Worm (Caenorhabditis elegans) whole organism, late embryonic: ENCODE results near the gene F14D7.1.

ENCODE experiments used
- T23F11.4 ChIP-seq: fragments of 200-800 bp; sonication (Bioruptor generic); optimal IDR thresholded peaks from 2 replicates; lab custom pipeline; 2018; ENCODE audit warnings: mild to moderate bottlenecking, missing genetic modification characterization, missing compliant biosample characterization
- elt-4 ChIP-seq: sonication (generic microtip); optimal IDR thresholded peaks from 2 replicates; lab custom pipeline; 2016; ENCODE audit warnings: missing genetic modification characterization, missing compliant biosample characterization
- fkh-6 ChIP-seq: sonication (generic microtip); optimal IDR thresholded peaks from 2 replicates; lab custom pipeline; 2016; ENCODE audit warnings: missing genetic modification characterization, missing compliant biosample characterization
- hlh-30 ChIP-seq: sonication (generic microtip); optimal IDR thresholded peaks from 2 replicates; lab custom pipeline; 2017; ENCODE audit warnings: antibody characterized with exemption, missing genetic modification characterization, missing compliant biosample characterization; ENCODE audit not compliant: insufficient read depth
- nhr-11 ChIP-seq: fragments of 150-350 bp; optimal IDR thresholded peaks from 2 replicates; lab custom pipeline; 2014; ENCODE audit warnings: missing biosample characterization, missing genetic modification characterization
- pat-9 ChIP-seq: fragments of 200-800 bp; sonication (Bioruptor generic); optimal IDR thresholded peaks from 2 replicates; lab custom pipeline; 2018; ENCODE audit warnings: mild to moderate bottlenecking, missing genetic modification characterization, moderate library complexity, missing compliant biosample characterization
- unc-3 ChIP-seq, 2 experiments: fragments of 200-800 bp in 1 of 2; sonication (Bioruptor generic) in 1 of 2; sonication (generic microtip) in 1 of 2; conservative IDR thresholded peaks in 1 of 2; optimal IDR thresholded peaks in 1 of 2; 2 replicates each; pipeline versions ENCODE4 v1.3.6 to Lab custom; 2016 to 2022; ENCODE audit warnings: missing compliant biosample characterization in 2 of 2, missing genetic modification characterization in 2 of 2, missing genetic modification reagents in 1 of 2
- unc-55 ChIP-seq: sonication (generic microtip); optimal IDR thresholded peaks from 2 replicates; lab custom pipeline; 2017; ENCODE audit warnings: missing biosample characterization, missing genetic modification reagents, missing genetic modification characterization

F14D7.1 gene

DNA sequence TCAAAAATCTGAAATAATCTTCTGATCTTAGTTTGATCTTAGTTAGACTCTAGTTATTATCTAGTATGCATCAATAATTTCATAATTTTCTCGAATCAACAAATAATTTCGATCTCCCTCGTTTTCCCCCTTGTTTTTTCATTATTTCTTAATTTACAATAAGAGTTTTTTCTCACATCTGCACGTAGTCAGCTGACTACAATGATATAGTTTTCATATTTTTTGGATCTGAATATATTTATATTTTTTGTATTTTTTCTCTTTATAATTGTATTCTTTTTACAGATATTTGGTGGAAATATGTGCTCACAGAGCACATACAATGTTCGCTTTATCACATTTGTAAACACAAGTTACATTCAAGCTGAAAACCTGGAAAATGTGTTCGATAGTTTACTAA is 45.4 kb downstream of the F14D7.1 start, which contains the start of gene sre-7:
Gene sre-7, plus strand, starts transcription at position 301 of the 400 bp plus-strand sequence.
- no peak for TF ChIP-seq fkh-6
- TF ChIP-seq nhr-11 (tag; lab: Kevin White, UChicago): no peak

DNA sequence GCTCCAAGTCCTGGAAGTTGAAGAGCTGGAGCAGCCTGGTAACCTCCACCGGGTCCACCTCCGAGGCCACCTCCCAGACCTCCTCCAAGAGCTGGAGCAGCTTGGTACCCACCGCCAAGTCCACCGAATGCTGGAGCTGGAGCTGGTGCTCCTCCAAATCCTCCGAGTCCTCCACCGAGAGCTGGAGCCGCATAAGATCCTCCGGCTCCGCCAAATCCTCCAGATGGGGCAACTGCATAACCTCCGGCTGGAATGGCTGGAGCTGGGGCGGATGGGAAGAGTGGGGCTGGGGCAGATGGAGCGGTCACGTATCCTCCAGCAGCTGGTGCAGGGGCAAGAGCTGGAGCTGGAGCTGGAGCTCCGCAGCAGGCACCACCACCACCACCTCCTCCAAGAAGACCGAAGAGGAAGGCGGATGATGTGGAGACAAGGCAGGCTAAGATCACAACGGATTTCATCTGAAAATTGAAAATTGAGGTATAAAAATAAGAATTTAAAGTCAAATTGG is 48.5 kb downstream of the F14D7.1 start, which contains the start of gene K02E11.10:
Gene K02E11.10, minus strand, starts transcription at position 458 of the 508 bp plus-strand sequence.
- TF ChIP-seq unc-3 (GFP tag; conservative IDR thresholded peaks at IDR 0.05; lab: Robert Waterston, UW) (no peak), unc-3 (tag; optimal IDR thresholded peaks at IDR 0.05; lab: Kevin White, UChicago) (no peak), T23F11.4 (GFP tag; lab: Kevin White, UChicago) (peak; percentile 4), unc-55 (GFP tag; lab: Kevin White, UChicago) (no peak), elt-4 (tag; lab: Kevin White, UChicago) (peak; percentile 63), pat-9 (no peak), hlh-30 (tag; lab: Kevin White, UChicago) (no peak)
